Worm (Caenorhabditis elegans) whole organism, dauer: Measurements from ENCODE around the gene neg-1.

Source experiments
- unc-62 ChIP-seq: sonication (generic microtip); optimal IDR thresholded peaks from 2 replicates; lab custom pipeline; 2017; ENCODE audit warnings: missing biosample characterization, missing genetic modification reagents, missing genetic modification characterization

Gene neg-1

DNA sequence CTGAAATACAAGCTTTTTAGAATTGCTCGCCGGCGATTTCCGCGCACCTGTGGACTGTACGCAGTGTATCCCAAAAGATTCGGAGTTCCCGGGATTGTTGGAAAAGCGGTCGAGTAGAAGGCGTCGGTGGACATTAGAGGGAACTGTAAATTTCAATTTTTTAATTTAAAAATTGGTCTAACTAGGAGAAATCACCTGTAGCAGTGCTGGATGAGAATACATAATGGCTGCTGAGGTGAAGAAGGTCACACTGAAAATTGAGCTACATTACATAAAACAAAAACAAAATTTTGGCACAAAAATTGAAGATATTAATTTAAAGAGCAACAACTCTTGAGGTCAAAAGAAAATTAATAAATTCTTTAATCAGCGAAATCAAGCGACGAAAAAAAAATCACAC, at the start of gene neg-1:
Gene neg-1 (minus strand): TSS at position 250 of the 400 bp plus-strand sequence.
- no peak for TF ChIP-seq unc-62 (GFP tag; lab: Kevin White, UChicago)

ce11 chrV:4423860-4424401, 49.3 kb upstream of the neg-1 start, which contains the start of the genes Y47D7A.9 and Y47D7A.19:
Y47D7A.9 (minus strand) TSS chrV:4423960.
Y47D7A.19 (plus strand) TSS chrV:4424351.
- no peak for TF ChIP-seq unc-62 (GFP tag; lab: Kevin White, UChicago)

DNA sequence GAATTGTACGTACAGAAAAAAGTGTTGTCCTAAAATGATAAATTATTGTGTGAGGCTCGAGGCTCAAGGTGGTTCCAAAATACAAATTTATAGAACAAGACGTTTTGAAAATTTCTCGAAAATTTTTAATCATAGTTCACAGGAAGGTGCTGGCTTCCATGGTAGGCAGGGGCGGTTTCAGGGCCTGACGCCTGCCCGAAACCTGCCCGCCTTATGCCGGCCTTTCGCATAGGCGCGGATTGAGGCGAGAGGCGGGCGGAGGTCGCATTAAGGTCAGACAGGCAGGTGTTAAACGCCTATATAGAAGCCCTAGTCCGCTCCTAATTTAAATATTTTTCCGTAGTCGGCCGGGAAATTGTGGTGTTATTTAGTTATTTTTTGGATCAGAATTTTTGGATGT, 48.4 kb upstream of the neg-1 start:
- no peak for TF ChIP-seq unc-62 (GFP tag; lab: Kevin White, UChicago)

- no peak for TF ChIP-seq unc-62 (GFP tag; lab: Kevin White, UChicago)
Observed at ce11 chrV:4422127-4422526, 47.5 kb upstream of the neg-1 start, which contains the start of gene skr-7. skr-7 (plus strand) TSS chrV:4422427.

ce11 chrV:4421475-4421874, 46.8 kb upstream of the neg-1 start, which contains the start of gene skr-14:
skr-14 (minus strand) TSS chrV:4421575.
- no peak for TF ChIP-seq unc-62 (GFP tag; lab: Kevin White, UChicago)

- TF ChIP-seq unc-62 (GFP tag; lab: Kevin White, UChicago), result no peak
Observed at ce11 chrV:4419767-4420322, 45.2 kb upstream of the neg-1 start, which contains the start of the genes Y47D7A.7 and Y47D7A.2. Y47D7A.7 (minus strand) TSS chrV:4419867. Y47D7A.2 (plus strand) TSS chrV:4420272.

DNA sequence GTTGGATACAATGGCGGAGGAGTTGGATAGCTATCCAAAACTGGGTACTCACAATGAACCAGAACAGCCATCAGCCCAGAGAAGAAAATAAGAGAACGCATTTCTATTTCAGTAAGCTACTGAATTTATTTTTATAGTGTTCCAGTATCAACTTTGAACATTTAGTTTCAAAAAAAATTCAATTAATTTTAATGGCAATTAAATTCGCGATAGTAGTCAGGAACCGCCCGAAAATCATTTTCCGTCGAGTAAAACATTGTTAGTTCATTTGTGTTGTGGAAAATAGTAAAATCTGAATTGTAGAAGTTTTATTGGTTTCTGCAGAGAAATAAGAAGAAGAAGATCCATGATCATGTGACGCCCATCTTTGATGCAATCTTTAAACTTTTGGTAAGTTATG, 43.4 kb upstream of the neg-1 start, which contains the start of gene Y47D7A.6:
Gene Y47D7A.6 (minus strand): TSS at position 101 of the 400 bp plus-strand sequence.
- no peak for TF ChIP-seq unc-62 (GFP tag; lab: Kevin White, UChicago)

- no peak for TF ChIP-seq unc-62 (GFP tag; lab: Kevin White, UChicago)
Observed at ce11 chrV:4416710-4417109, 42.0 kb upstream of the neg-1 start, which contains the start of gene Y47D7A.18. Y47D7A.18 (minus strand) TSS chrV:4416810.

ce11 chrV:4414613-4415071, 40.0 kb upstream of the neg-1 start, which contains the start of gene grl-5:
grl-5 (minus strand) TSS chrV:4414663.
- TF ChIP-seq unc-62 (GFP tag; lab: Kevin White, UChicago), result no peak

DNA sequence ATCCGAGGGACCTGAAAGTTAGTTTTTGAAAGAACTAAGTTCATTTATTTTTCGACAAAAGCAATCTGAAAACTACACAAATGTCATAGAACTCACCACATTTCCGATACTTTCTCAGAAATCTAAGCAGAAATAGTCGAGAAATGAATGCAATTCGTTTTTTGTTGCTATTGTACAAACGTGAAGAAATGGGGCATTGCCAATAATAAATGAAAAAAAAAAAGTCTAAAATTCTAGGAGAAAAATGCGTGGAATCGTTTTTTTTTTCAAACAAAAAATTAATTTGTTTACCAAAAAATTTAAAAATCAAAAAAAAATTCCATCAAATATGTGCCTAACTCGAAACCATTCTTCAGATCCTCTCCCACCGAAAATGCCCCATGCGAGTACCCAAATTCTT, 37.0 kb upstream of the neg-1 start, which contains the start of gene Y47D7A.17:
Gene Y47D7A.17 (minus strand): TSS at position 101 of the 400 bp plus-strand sequence.
- TF ChIP-seq unc-62 (GFP tag; lab: Kevin White, UChicago), result no peak

ce11 chrV:4410643-4411042, 36.0 kb upstream of the neg-1 start, which contains the start of gene Y47D7A.3:
Y47D7A.3 (plus strand) TSS chrV:4410943.
- no peak for TF ChIP-seq unc-62 (GFP tag; lab: Kevin White, UChicago)

DNA sequence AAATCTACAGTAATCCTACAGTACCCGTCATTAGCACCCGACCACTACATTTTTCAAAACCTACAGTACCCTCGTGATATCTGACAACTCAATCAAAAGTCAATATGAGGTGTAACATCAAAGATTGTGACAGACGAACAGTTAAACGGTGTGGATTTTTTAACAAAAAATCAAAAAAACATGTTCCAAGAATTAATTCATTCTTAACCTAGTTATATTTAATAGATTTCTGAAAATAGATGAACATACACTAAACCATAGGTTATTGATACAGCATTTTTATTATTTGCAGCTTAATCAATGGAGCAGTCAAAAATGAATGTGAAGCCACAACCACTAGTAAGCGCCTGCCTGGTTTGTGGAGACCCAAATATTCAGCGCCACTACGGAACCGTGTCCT, 32.8 kb upstream of the neg-1 start, which contains the start of gene nhr-118:
Gene nhr-118 (plus strand): TSS at position 301 of the 400 bp plus-strand sequence.
- TF ChIP-seq unc-62 (GFP tag; lab: Kevin White, UChicago), result no peak

DNA sequence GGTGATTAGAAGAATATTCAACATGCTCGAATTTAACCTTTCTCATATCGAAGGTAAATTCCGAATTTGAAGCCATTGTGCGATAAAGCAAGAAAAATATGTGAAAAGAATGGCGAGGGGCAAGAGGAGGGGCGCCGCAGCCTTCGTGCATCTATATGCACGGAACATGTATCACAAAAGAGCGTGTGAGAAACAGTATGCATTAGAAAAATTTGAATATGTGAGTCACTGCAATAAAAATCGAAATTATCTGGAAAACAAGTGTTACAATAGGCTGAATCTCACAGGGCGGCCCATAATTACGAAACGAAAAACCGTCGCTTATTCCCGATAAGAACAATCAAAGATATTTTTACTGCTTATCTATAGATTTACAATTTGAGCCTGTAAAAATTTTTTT, 27.2 kb upstream of the neg-1 start, which contains the start of gene F13A2.5:
Gene F13A2.5 (minus strand): TSS at position 101 of the 400 bp plus-strand sequence.
- TF ChIP-seq unc-62 (GFP tag; lab: Kevin White, UChicago), result no peak

DNA sequence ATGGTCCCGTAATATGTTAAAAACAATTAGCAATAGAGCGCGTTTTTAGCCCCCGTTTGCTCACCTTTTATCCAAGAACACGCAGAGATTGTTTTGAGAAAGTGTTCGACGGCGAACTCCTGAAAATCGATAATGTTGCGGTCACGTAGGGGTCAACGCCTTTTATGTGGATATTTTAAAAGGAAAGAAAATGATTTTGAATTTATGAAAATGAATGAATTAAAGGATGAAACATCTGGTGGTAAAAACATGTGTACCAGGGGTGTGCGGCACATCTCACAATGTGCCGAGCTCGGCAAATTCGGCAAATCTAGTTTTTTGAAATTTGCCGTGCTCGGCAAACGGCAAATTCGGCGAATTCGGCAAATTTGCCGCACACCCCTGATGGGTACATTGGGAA, 25.4 kb upstream of the neg-1 start, which contains the start of gene F13A2.4:
Gene F13A2.4 (minus strand): TSS at position 101 of the 400 bp plus-strand sequence.
- TF ChIP-seq unc-62 (GFP tag; lab: Kevin White, UChicago), result no peak

- no peak for TF ChIP-seq unc-62 (GFP tag; lab: Kevin White, UChicago)
Observed at ce11 chrV:4398884-4399283, 24.2 kb upstream of the neg-1 start.

DNA sequence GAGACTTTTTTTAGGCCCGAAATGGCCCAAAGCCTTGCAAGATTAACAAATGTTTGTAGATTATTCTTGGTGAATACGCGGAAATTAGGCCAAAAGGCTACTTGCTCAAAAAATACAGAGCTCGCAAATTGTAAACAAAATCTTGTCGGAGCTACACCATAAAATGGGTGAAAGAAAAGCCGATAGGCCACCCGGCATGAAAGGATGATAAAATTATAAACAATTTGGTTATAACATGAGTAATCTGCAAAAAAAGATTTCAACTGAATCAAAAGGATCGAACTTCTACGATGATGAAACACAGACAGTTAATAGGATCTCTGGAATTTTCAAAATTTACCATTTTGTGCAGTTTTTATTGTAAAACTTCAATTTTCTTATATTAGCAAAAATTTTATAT, 23.5 kb upstream of the neg-1 start:
- TF ChIP-seq unc-62 (GFP tag; lab: Kevin White, UChicago), result no peak
